Worm (Caenorhabditis elegans): ENCODE measurements around the gene cest-13.

Gene cest-13

DNA sequence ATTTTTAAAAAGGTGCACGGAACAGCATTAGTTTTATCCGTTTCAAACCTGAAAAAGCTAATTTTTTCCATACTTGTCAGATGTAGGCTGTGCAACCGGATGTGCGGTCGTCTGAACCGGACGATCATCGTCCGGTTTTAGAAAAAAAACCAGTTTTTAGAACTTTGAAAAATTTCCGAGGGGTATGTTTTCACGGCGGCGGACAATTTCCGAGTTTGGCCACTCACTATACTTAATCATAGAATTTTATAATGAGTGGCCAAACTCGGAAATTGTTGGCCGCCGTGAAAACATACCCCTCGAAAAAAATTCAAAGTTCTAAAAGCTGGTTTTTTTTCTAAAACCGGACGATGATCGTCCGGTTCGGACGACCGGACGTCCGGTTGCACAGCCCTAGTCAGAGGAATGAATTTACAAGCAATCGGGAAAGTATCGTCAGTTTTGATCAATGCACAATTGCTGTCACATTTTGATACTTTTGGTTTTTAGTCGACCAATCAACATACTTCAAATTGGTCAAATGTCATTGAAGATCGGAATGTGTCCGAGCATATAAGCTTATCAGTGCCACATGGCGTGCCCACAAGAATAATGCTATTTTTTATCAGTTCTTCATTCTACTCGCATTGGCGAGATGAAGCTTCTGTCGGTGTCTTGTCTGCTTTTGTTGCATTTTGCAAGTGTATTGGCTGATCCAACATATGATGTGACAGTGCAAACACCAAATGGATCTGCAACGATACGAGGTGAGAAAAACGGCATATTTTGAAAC, at the start of gene cest-13:
Gene cest-13, plus strand, starts transcription at position 562 of the 772 bp plus-strand sequence.
- no peak for TF ChIP-seq dve-1 (tag; optimal IDR thresholded peaks at IDR 0.05)
- no peak for TF ChIP-seq sox-2 (GFP tag; IDR thresholded peaks at IDR 0.05)
- TF ChIP-seq T23F11.4 (GFP tag; optimal IDR thresholded peaks at IDR 0.05) = no peak
- no peak for TF ChIP-seq pros-1 (tag; optimal IDR thresholded peaks at IDR 0.05)
- no peak for TF ChIP-seq ttx-3 (tag; optimal IDR thresholded peaks at IDR 0.05)
- no peak for TF ChIP-seq ahr-1 (tag; optimal IDR thresholded peaks at IDR 0.05)
- TF ChIP-seq C08G9.2 (tag; optimal IDR thresholded peaks at IDR 0.05) = no peak
- no peak for TF ChIP-seq elt-4 (tag; optimal IDR thresholded peaks at IDR 0.05)
- TF ChIP-seq ama-1 (optimal IDR thresholded peaks at IDR 0.05) = no peak
- TF ChIP-seq ceh-6 (GFP tag; optimal IDR thresholded peaks at IDR 0.05) = no peak
- no peak for TF ChIP-seq tbx-2 (tag; optimal IDR thresholded peaks at IDR 0.05)
- TF ChIP-seq pha-2 (tag; optimal IDR thresholded peaks at IDR 0.05) = no peak

DNA sequence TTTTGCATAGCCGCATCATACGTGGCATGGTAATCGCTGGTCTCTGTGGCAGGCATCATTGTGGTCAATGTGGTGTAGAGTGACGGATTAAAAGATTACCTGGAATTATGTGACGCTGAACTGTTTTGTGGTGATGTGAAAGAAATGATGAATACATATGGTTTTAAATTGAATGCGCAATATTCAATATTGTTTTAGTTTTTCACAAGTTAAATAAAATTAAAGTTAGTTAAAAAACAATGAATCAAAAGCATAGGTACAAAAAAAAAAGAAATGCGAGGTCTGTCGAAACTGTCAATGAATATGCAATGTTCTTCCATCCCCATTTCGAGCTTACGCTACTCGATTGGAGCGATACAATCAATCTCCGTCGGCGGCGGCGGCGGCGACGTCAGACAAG, 48.1 kb upstream of the cest-13 start, which contains the start of gene K02D3.2:
Gene K02D3.2, minus strand, starts transcription at position 101 of the 400 bp plus-strand sequence.
- no peak for TF ChIP-seq rnt-1 (tag; optimal IDR thresholded peaks at IDR 0.05)
- TF ChIP-seq elt-2 (tag; optimal IDR thresholded peaks at IDR 0.05) = no peak
- no peak for TF ChIP-seq sox-2 (GFP tag; IDR thresholded peaks at IDR 0.05)
- TF ChIP-seq unc-42 (tag; optimal IDR thresholded peaks at IDR 0.05) = no peak
- TF ChIP-seq ceh-34 (tag; optimal IDR thresholded peaks at IDR 0.05) = no peak
- TF ChIP-seq npax-4 (tag; optimal IDR thresholded peaks at IDR 0.05) = no peak
- no peak for TF ChIP-seq nhr-232 (tag; optimal IDR thresholded peaks at IDR 0.05)
- no peak for TF ChIP-seq pha-4 (tag; optimal IDR thresholded peaks at IDR 0.05)
- no peak for TF ChIP-seq ceh-31 (tag; optimal IDR thresholded peaks at IDR 0.05)
- no peak for TF ChIP-seq ztf-16 (tag; optimal IDR thresholded peaks at IDR 0.05)
- no peak for TF ChIP-seq tbx-2 (tag; optimal IDR thresholded peaks at IDR 0.05)
- TF ChIP-seq Y22D7AL.16 (tag; optimal IDR thresholded peaks at IDR 0.05) = no peak
- TF ChIP-seq fkh-6 (tag; optimal IDR thresholded peaks at IDR 0.05) = no peak
- no peak for TF ChIP-seq nfya-1 (tag; optimal IDR thresholded peaks at IDR 0.05)
- TF ChIP-seq hlh-15 (tag; optimal IDR thresholded peaks at IDR 0.05) = no peak
- no peak for TF ChIP-seq madf-2 (tag; optimal IDR thresholded peaks at IDR 0.05)
- TF ChIP-seq K02D7.2 (tag; optimal IDR thresholded peaks at IDR 0.05) = no peak
- TF ChIP-seq ceh-6 (GFP tag; optimal IDR thresholded peaks at IDR 0.05) = no peak

DNA sequence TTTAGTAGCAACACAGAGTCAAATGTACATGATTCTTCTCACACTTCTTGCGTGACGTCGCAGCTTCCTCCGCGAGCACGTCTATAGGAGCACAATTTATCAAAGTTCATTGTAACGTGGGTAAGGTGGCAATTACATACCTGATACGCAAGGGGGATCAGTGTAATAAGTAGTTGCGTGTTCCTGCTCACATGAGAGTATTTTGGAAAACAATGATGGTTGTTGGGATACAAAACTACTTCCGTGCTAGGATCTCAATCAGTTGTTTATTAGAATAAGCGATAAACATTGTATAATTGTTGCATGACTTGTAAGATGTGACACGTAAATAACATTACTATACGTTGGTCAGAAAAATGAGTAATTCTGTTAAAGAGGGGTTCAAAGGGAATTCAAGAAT, 47.0 kb upstream of the cest-13 start:
- TF ChIP-seq zip-5 (tag; optimal IDR thresholded peaks at IDR 0.05) (no peak), rnt-1 (tag; optimal IDR thresholded peaks at IDR 0.05) (no peak), syd-9 (tag; optimal IDR thresholded peaks at IDR 0.05) (no peak), ceh-48 (tag; optimal IDR thresholded peaks at IDR 0.05) (no peak), ceh-22 (tag; optimal IDR thresholded peaks at IDR 0.05) (no peak), mec-3 (tag; optimal IDR thresholded peaks at IDR 0.05; ENCODE audit: borderline replicate concordance) (no peak), fax-1 (tag; optimal IDR thresholded peaks at IDR 0.05) (no peak), gmeb-2 (tag; optimal IDR thresholded peaks at IDR 0.05) (no peak), ceh-9 (tag; optimal IDR thresholded peaks at IDR 0.05) (no peak), unc-3 (GFP tag; conservative IDR thresholded peaks at IDR 0.05) (no peak), unc-3 (tag; optimal IDR thresholded peaks at IDR 0.05) (no peak), ceh-30 (tag; optimal IDR thresholded peaks at IDR 0.05) (no peak), pat-9 (tag; optimal IDR thresholded peaks at IDR 0.05) (no peak), lin-11 (tag; optimal IDR thresholded peaks at IDR 0.05) (no peak), ceh-2 (tag; optimal IDR thresholded peaks at IDR 0.05) (no peak), Y22D7AL.16 (tag; optimal IDR thresholded peaks at IDR 0.05) (no peak), elt-2 (tag; optimal IDR thresholded peaks at IDR 0.05) (no peak), elt-4 (tag; optimal IDR thresholded peaks at IDR 0.05) (no peak), C38D4.7 (GFP tag; optimal IDR thresholded peaks at IDR 0.05) (no peak), ceh-19 (GFP tag; optimal IDR thresholded peaks at IDR 0.05) (no peak), hlh-30 (tag; optimal IDR thresholded peaks at IDR 0.05; ENCODE audit: insufficient read depth) (no peak)

Data from whole organism, late embryonic.